Fruit fly (Drosophila melanogaster): ENCODE measurements around the gene Irp-1A.

The Irp-1A gene

dm6 chr3R:22745432-22745831, 21.0 kb upstream of the Irp-1A start, which contains the start of the genes vret and HP1c (continued):
- no peak for TF ChIP-seq CG42726 (GFP tag; IDR thresholded peaks at IDR 0.05; ENCODE audit: partially characterized antibody)
- no peak for TF ChIP-seq Mad (GFP tag; optimal IDR thresholded peaks at IDR 0.05)
- TF ChIP-seq E2f2 (GFP tag; IDR thresholded peaks at IDR 0.05) = peak; percentile 90
- TF ChIP-seq CG17568 (GFP tag; optimal IDR thresholded peaks at IDR 0.05) = no peak
- TF ChIP-seq CG31388 (GFP tag; optimal IDR thresholded peaks at IDR 0.05) = no peak
- TF ChIP-seq Dek (tag; optimal IDR thresholded peaks at IDR 0.05) = no peak
- peak; percentile 33; the same call in 1 of the 2 replicates for TF ChIP-seq amos (GFP tag; IDR thresholded peaks at IDR 0.05; ENCODE audit: partially characterized antibody)
- TF ChIP-seq CG2199 (GFP tag; IDR thresholded peaks at IDR 0.05) = peak; percentile 48; the same call in 1 of the 3 replicates
- peak; percentile 53 for TF ChIP-seq trem (tag; optimal IDR thresholded peaks at IDR 0.05)
- no peak for TF ChIP-seq CG8359 (GFP tag; optimal IDR thresholded peaks at IDR 0.05; ENCODE audit: borderline replicate concordance)
- peak; percentile 5 for TF ChIP-seq CHES-1-like (GFP tag; optimal IDR thresholded peaks at IDR 0.05)
- no peak for TF ChIP-seq Six4 (GFP tag; optimal IDR thresholded peaks at IDR 0.05)
- TF ChIP-seq Hey (tag; optimal IDR thresholded peaks at IDR 0.05) = no peak
- TF ChIP-seq CG33213 (GFP tag; optimal IDR thresholded peaks at IDR 0.05) = no peak
- TF ChIP-seq CG12744 (GFP tag; optimal IDR thresholded peaks at IDR 0.05) = no peak
- no peak for TF ChIP-seq bcd (GFP tag; optimal IDR thresholded peaks at IDR 0.05)
- TF ChIP-seq Ada2b (GFP tag; IDR thresholded peaks at IDR 0.05) = no peak
- no peak for TF ChIP-seq pho (GFP tag; optimal IDR thresholded peaks at IDR 0.05)
- TF ChIP-seq maf-S (GFP tag; optimal IDR thresholded peaks at IDR 0.05) = no peak
- TF ChIP-seq CG2875 (GFP tag; optimal IDR thresholded peaks at IDR 0.05) = no peak
- no peak for TF ChIP-seq luna (GFP tag; optimal IDR thresholded peaks at IDR 0.05)
- TF ChIP-seq Side (GFP tag; optimal IDR thresholded peaks at IDR 0.05) = no peak
- peak; percentile 17 for TF ChIP-seq CG30020 (tag; optimal IDR thresholded peaks at IDR 0.05)
- TF ChIP-seq tio (GFP tag; optimal IDR thresholded peaks at IDR 0.05) = no peak
- TF ChIP-seq gro (GFP tag; optimal IDR thresholded peaks at IDR 0.05) = no peak
- no peak for TF ChIP-seq Hmr (GFP tag; optimal IDR thresholded peaks at IDR 0.05)
- TF ChIP-seq Hmx (GFP tag; optimal IDR thresholded peaks at IDR 0.05) = no peak
- no peak for TF ChIP-seq gt (GFP tag; IDR thresholded peaks at IDR 0.05)
- peak; percentile 74 for TF ChIP-seq Myb (GFP tag; optimal IDR thresholded peaks at IDR 0.05)
- peak; percentile 10 for TF ChIP-seq YL-1 (GFP tag; optimal IDR thresholded peaks at IDR 0.05)
- TF ChIP-seq Hr3 (GFP tag; optimal IDR thresholded peaks at IDR 0.05) = no peak
- no peak for TF ChIP-seq Taf1 (GFP tag; IDR thresholded peaks at IDR 0.05)
- TF ChIP-seq Hr78 (GFP tag; optimal IDR thresholded peaks at IDR 0.05) = no peak
- TF ChIP-seq Med (GFP tag) = peak; percentile 76
- peak; percentile 83 for TF ChIP-seq gfzf (GFP tag; optimal IDR thresholded peaks at IDR 0.05)
- no peak for TF ChIP-seq dysf (GFP tag; IDR thresholded peaks at IDR 0.05)
- TF ChIP-seq CG11247 (GFP tag; IDR thresholded peaks at IDR 0.05) = no peak
- TF ChIP-seq ara (GFP tag; IDR thresholded peaks at IDR 0.05) = no peak
- TF ChIP-seq yki (optimal IDR thresholded peaks at IDR 0.05) = no peak
- TF ChIP-seq CG18764 (GFP tag; optimal IDR thresholded peaks at IDR 0.05) = no peak
- no peak for TF ChIP-seq toy (GFP tag; IDR thresholded peaks at IDR 0.05)
- no peak for TF ChIP-seq CG12942 (GFP tag; optimal IDR thresholded peaks at IDR 0.05)
- no peak for TF ChIP-seq danr (GFP tag; IDR thresholded peaks at IDR 0.05)
- no peak for TF ChIP-seq eyg (GFP tag; optimal IDR thresholded peaks at IDR 0.05)
- no peak for TF ChIP-seq Hr39 (optimal IDR thresholded peaks at IDR 0.05)
- peak; percentile 40 for TF ChIP-seq CG15514 (GFP tag; optimal IDR thresholded peaks at IDR 0.05)
- no peak for TF ChIP-seq CG2120 (GFP tag; optimal IDR thresholded peaks at IDR 0.05)
- peak; percentile 56; the same call in 1 of the 2 replicates for TF ChIP-seq CG13287 (GFP tag; IDR thresholded peaks at IDR 0.05; ENCODE audit: partially characterized antibody)
- TF ChIP-seq CG13123 (GFP tag; optimal IDR thresholded peaks at IDR 0.05) = no peak
- TF ChIP-seq CG11560 (tag; IDR thresholded peaks at IDR 0.05) = no peak
- no peak for TF ChIP-seq ab (GFP tag; optimal IDR thresholded peaks at IDR 0.05)
- TF ChIP-seq zf30C (GFP tag; optimal IDR thresholded peaks at IDR 0.05) = no peak
- TF ChIP-seq salm (tag; optimal IDR thresholded peaks at IDR 0.05) = no peak
